Worm (Caenorhabditis elegans): Measurements from ENCODE around the gene wrn-1.
A peak's percentile ranks its signal among the peaks of the same experiment; 100 is the strongest.

The wrn-1 gene

DNA sequence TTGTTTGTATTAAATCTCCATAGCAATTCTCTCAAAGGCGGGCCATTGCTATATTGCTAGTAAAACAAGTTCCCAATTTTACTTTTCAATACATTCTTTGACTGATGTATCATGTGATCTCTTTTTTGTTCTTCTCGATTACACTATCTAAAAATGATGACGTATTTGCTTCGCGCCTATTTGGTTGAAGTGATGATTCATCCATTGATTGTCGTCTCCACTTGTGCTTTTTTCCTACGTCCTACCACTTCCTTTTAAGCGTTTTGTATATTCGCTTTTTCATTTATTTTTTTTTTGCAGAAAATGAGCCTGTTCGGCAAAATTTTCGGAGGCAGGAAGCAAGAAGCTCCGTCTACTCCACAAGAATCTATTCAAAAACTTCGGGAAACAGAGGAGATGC, 34.6 kb downstream of the wrn-1 start, which contains the start of gene vps-32.1:
Gene vps-32.1 (plus strand): TSS at position 301 of the 400 bp plus-strand sequence.
- TF ChIP-seq nhr-77 (tag; optimal IDR thresholded peaks at IDR 0.05), result no peak
- TF ChIP-seq mdl-1 (tag; optimal IDR thresholded peaks at IDR 0.05), result no peak
- TF ChIP-seq lin-11 (tag; optimal IDR thresholded peaks at IDR 0.05), result no peak
- no peak for TF ChIP-seq dmd-4 (tag; optimal IDR thresholded peaks at IDR 0.05)
- peak; percentile 48 for TF ChIP-seq sma-9 (GFP tag; optimal IDR thresholded peaks at IDR 0.05)
- no peak for TF ChIP-seq sma-9 (tag; optimal IDR thresholded peaks at IDR 0.05)
- TF ChIP-seq ztf-4 (tag; optimal IDR thresholded peaks at IDR 0.05), result no peak
- TF ChIP-seq gmeb-1 (tag; optimal IDR thresholded peaks at IDR 0.05), result no peak
- no peak for TF ChIP-seq lsy-2 (tag; optimal IDR thresholded peaks at IDR 0.05)
- TF ChIP-seq R02D3.7 (tag; optimal IDR thresholded peaks at IDR 0.05), result no peak
- no peak for TF ChIP-seq mab-5 (tag; optimal IDR thresholded peaks at IDR 0.05)
- no peak for TF ChIP-seq nhr-129 (tag; optimal IDR thresholded peaks at IDR 0.05)
- TF ChIP-seq fos-1 (tag; optimal IDR thresholded peaks at IDR 0.05), result peak; percentile 88
- no peak for TF ChIP-seq skn-1 (tag; optimal IDR thresholded peaks at IDR 0.05)
- no peak for TF ChIP-seq mbf-1 (tag; optimal IDR thresholded peaks at IDR 0.05)
- TF ChIP-seq ZK546.5 (tag; optimal IDR thresholded peaks at IDR 0.05), result no peak
- TF ChIP-seq blmp-1 (tag; optimal IDR thresholded peaks at IDR 0.05; ENCODE audit: insufficient read depth), result peak; percentile 25
- TF ChIP-seq elt-1 (tag; optimal IDR thresholded peaks at IDR 0.05), result no peak
- peak; percentile 29 for TF ChIP-seq crh-2 (tag; optimal IDR thresholded peaks at IDR 0.05)
- TF ChIP-seq sem-4 (tag; optimal IDR thresholded peaks at IDR 0.05), result no peak
- TF ChIP-seq unc-39 (tag; optimal IDR thresholded peaks at IDR 0.05), result no peak
- no peak for TF ChIP-seq Y55F3AM.14 (GFP tag; optimal IDR thresholded peaks at IDR 0.05)
- no peak for TF ChIP-seq ceh-16 (tag; optimal IDR thresholded peaks at IDR 0.05)
- TF ChIP-seq ztf-1 (GFP tag; conservative IDR thresholded peaks at IDR 0.05), result no peak
- TF ChIP-seq snpc-4 (tag; optimal IDR thresholded peaks at IDR 0.05), result no peak
- TF ChIP-seq nhr-25 (tag; optimal IDR thresholded peaks at IDR 0.05), result no peak
- TF ChIP-seq aly-2 (tag; optimal IDR thresholded peaks at IDR 0.05), result no peak

DNA sequence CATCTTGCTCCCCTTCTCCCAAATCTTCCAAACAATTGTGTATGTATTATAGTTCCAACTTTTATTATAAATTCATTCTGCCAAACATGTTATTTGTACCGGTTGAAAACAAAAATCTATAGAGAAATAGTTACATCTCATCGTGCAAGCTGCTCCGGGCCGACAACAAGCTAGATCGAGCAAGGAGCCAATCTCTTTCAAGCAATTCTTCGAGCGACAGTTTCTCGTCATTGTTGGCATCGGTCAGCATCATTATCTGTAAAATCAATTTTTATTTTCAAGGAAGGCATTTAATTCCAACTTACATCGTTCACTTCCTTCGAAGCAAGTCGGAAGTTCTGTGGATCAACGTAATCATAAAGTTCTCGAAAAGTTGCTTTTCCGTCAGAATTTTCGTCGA, 36.2 kb downstream of the wrn-1 start:
- TF ChIP-seq nhr-10 (tag; optimal IDR thresholded peaks at IDR 0.05) (no peak), R02D3.7 (tag; optimal IDR thresholded peaks at IDR 0.05) (no peak), ceh-16 (tag; optimal IDR thresholded peaks at IDR 0.05) (no peak), nhr-23 (tag; optimal IDR thresholded peaks at IDR 0.05) (no peak)

DNA sequence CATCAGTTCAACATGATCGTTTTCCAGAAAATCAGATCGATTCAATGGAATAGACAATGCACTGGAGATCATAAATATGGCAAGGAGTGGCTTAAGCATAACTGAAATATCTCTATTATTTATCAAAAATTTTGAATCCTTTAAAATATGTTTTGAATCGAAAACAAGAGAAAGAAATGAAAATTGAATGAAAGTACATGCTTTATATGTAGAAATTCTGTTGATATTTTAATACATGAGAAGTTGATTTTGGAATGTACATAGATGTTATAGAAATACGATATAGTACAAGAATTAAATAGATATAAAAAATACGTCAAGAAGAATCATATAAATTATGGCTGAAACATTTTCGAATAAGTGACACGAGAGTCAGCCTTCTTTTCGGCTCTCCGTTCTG, 37.5 kb downstream of the wrn-1 start, which contains the start of gene C56C10.9:
Gene C56C10.9 (minus strand): TSS at position 101 of the 400 bp plus-strand sequence.
- TF ChIP-seq nhr-23 (tag; optimal IDR thresholded peaks at IDR 0.05), result no peak
- TF ChIP-seq lin-13 (GFP tag; optimal IDR thresholded peaks at IDR 0.05), result no peak
- TF ChIP-seq elt-3 (tag; optimal IDR thresholded peaks at IDR 0.05), result no peak
- TF ChIP-seq mdl-1 (tag; optimal IDR thresholded peaks at IDR 0.05), result no peak
- TF ChIP-seq ceh-82 (tag; optimal IDR thresholded peaks at IDR 0.05), result no peak
- no peak for TF ChIP-seq blmp-1 (tag; optimal IDR thresholded peaks at IDR 0.05; ENCODE audit: insufficient read depth)
- TF ChIP-seq elt-1 (tag; optimal IDR thresholded peaks at IDR 0.05), result no peak

ce11 chrII:6594151-6594550, 39.4 kb downstream of the wrn-1 start, which contains the start of gene aipr-1:
Gene aipr-1 (minus strand): TSS chrII:6594251.
- TF ChIP-seq gmeb-1 (tag; optimal IDR thresholded peaks at IDR 0.05), result no peak
- TF ChIP-seq nhr-21 (tag; optimal IDR thresholded peaks at IDR 0.05), result no peak
- no peak for TF ChIP-seq aly-2 (tag; optimal IDR thresholded peaks at IDR 0.05)
- no peak for TF ChIP-seq ztf-4 (tag; optimal IDR thresholded peaks at IDR 0.05)
- no peak for TF ChIP-seq elt-1 (tag; optimal IDR thresholded peaks at IDR 0.05)
- TF ChIP-seq nhr-6 (tag; optimal IDR thresholded peaks at IDR 0.05), result no peak
- TF ChIP-seq R02D3.7 (tag; optimal IDR thresholded peaks at IDR 0.05), result no peak
- TF ChIP-seq ceh-82 (tag; optimal IDR thresholded peaks at IDR 0.05), result no peak
- TF ChIP-seq sem-4 (tag; optimal IDR thresholded peaks at IDR 0.05), result no peak
- TF ChIP-seq unc-62 (GFP tag; optimal IDR thresholded peaks at IDR 0.05), result no peak
- no peak for TF ChIP-seq mdl-1 (tag; optimal IDR thresholded peaks at IDR 0.05)
- TF ChIP-seq snpc-4 (tag; optimal IDR thresholded peaks at IDR 0.05), result no peak
- no peak for TF ChIP-seq elt-3 (tag; optimal IDR thresholded peaks at IDR 0.05)
- TF ChIP-seq nhr-23 (tag; optimal IDR thresholded peaks at IDR 0.05), result no peak
- no peak for TF ChIP-seq C34F6.9 (tag; optimal IDR thresholded peaks at IDR 0.05)
- TF ChIP-seq peb-1 (tag; optimal IDR thresholded peaks at IDR 0.05), result no peak
- TF ChIP-seq lsy-2 (tag; optimal IDR thresholded peaks at IDR 0.05), result no peak
- TF ChIP-seq ceh-16 (tag; optimal IDR thresholded peaks at IDR 0.05), result no peak

Measured in whole organism, L2 larva.